Worm (Caenorhabditis elegans) whole organism, mixed stage, embryonic: ENCODE measurements around the gene evl-20.

Experiments
- M03D4.4 ChIP-seq: sonication (generic microtip); optimal IDR thresholded peaks from 2 replicates; lab custom pipeline; 2017; ENCODE audit warnings: mild to moderate bottlenecking, missing genetic modification characterization, missing compliant biosample characterization
- bed-3 ChIP-seq: fragments of 200-800 bp; sonication (Bioruptor generic); optimal IDR thresholded peaks from 3 replicates; lab custom pipeline; 2018; ENCODE audit warnings: mild to moderate bottlenecking, missing genetic modification characterization, moderate library complexity, missing compliant biosample characterization
- blmp-1 ChIP-seq: fragments of 150-350 bp; optimal IDR thresholded peaks from 2 replicates; lab custom pipeline; 2014; ENCODE audit warnings: missing biosample characterization, missing genetic modification characterization
- ceh-39 ChIP-seq: fragments of 150-350 bp; optimal IDR thresholded peaks from 2 replicates; lab custom pipeline; 2014; ENCODE audit warnings: missing biosample characterization, missing genetic modification characterization
- ceh-83 ChIP-seq: fragments of 200-800 bp; sonication (Bioruptor generic); optimal IDR thresholded peaks from 2 replicates; lab custom pipeline; 2018; ENCODE audit warnings: mild to moderate bottlenecking, missing genetic modification characterization, missing compliant biosample characterization
- ces-1 ChIP-seq: fragments of 150-350 bp; optimal IDR thresholded peaks from 2 replicates; lab custom pipeline; 2014; ENCODE audit warnings: missing biosample characterization, missing genetic modification reagents, missing genetic modification characterization
- cnd-1 ChIP-seq: fragments of 200-800 bp; sonication (Bioruptor generic); optimal IDR thresholded peaks from 2 replicates; lab custom pipeline; 2018; ENCODE audit warnings: mild to moderate bottlenecking, missing genetic modification characterization, missing compliant biosample characterization
- drap-1 ChIP-seq: fragments of 200-800 bp; sonication (Bioruptor generic); optimal IDR thresholded peaks from 3 replicates; lab custom pipeline; 2018; ENCODE audit warnings: mild to moderate bottlenecking, missing genetic modification characterization, missing compliant biosample characterization
- elt-1 ChIP-seq: sonication (generic microtip); optimal IDR thresholded peaks from 2 replicates; lab custom pipeline; 2017; ENCODE audit warnings: missing genetic modification characterization, mild to moderate bottlenecking, missing compliant biosample characterization, antibody characterized with exemption, moderate library complexity, borderline replicate concordance; ENCODE audit not compliant: insufficient read depth
- elt-3 ChIP-seq: fragments of 150-350 bp; optimal IDR thresholded peaks from 2 replicates; lab custom pipeline; 2014; ENCODE audit warnings: missing biosample characterization, missing genetic modification characterization
- ham-2 ChIP-seq: fragments of 200-800 bp; sonication (Bioruptor generic); optimal IDR thresholded peaks from 2 replicates; lab custom pipeline; 2018; ENCODE audit warnings: mild to moderate bottlenecking, missing genetic modification characterization, missing compliant biosample characterization
- hlh-1 ChIP-seq: fragments of 150-350 bp; optimal IDR thresholded peaks from 2 replicates; lab custom pipeline; 2014; ENCODE audit warnings: missing biosample characterization, missing genetic modification reagents, missing genetic modification characterization
- lin-13 ChIP-seq: fragments of 150-350 bp; optimal IDR thresholded peaks from 2 replicates; lab custom pipeline; 2014; ENCODE audit warnings: missing biosample characterization, missing genetic modification characterization
- mab-5 ChIP-seq: fragments of 150-350 bp; optimal IDR thresholded peaks from 2 replicates; lab custom pipeline; 2014; ENCODE audit warnings: missing biosample characterization, missing genetic modification characterization
- mep-1 ChIP-seq: fragments of 150-350 bp; optimal IDR thresholded peaks from 2 replicates; lab custom pipeline; 2017; ENCODE audit warnings: missing biosample characterization, missing genetic modification reagents, missing genetic modification characterization, inconsistent platforms
- mls-2 ChIP-seq: sonication (generic microtip); optimal IDR thresholded peaks from 2 replicates; lab custom pipeline; 2016; ENCODE audit warnings: mild to moderate bottlenecking, missing genetic modification characterization, moderate library complexity, missing compliant biosample characterization
- nhr-12 ChIP-seq: fragments of 150-350 bp; optimal IDR thresholded peaks from 2 replicates; lab custom pipeline; 2014; ENCODE audit warnings: missing biosample characterization, missing genetic modification characterization
- nhr-2 ChIP-seq: fragments of 150-350 bp; optimal IDR thresholded peaks from 2 replicates; lab custom pipeline; 2014; ENCODE audit warnings: missing biosample characterization, missing genetic modification characterization
- nhr-237 ChIP-seq: fragments of 150-350 bp; optimal IDR thresholded peaks from 2 replicates; lab custom pipeline; 2014; ENCODE audit warnings: missing biosample characterization, missing genetic modification characterization
- nhr-28 ChIP-seq: fragments of 150-350 bp; optimal IDR thresholded peaks from 2 replicates; lab custom pipeline; 2014; ENCODE audit warnings: missing biosample characterization, missing genetic modification characterization
- pha-4 ChIP-seq: fragments of 150-350 bp; optimal IDR thresholded peaks from 2 replicates; lab custom pipeline; 2018; ENCODE audit warnings: missing biosample characterization, missing genetic modification reagents, missing genetic modification characterization
- sem-2 ChIP-seq: fragments of 200-800 bp; sonication (Bioruptor generic); optimal IDR thresholded peaks from 2 replicates; lab custom pipeline; 2018; ENCODE audit warnings: mild to moderate bottlenecking, missing genetic modification characterization, missing compliant biosample characterization
- snpc-4 ChIP-seq: fragments of 150-350 bp; optimal IDR thresholded peaks from 2 replicates; lab custom pipeline; 2014; ENCODE audit warnings: missing biosample characterization, missing genetic modification characterization
- sptf-1 ChIP-seq: sonication (generic microtip); optimal IDR thresholded peaks from 2 replicates; lab custom pipeline; 2017; ENCODE audit warnings: mild to moderate bottlenecking, missing genetic modification characterization, moderate library complexity, missing compliant biosample characterization
- tbx-8 ChIP-seq: fragments of 200-800 bp; sonication (Bioruptor generic); optimal IDR thresholded peaks from 2 replicates; lab custom pipeline; 2018; ENCODE audit warnings: mild to moderate bottlenecking, missing genetic modification characterization, moderate library complexity, missing compliant biosample characterization
- unc-39 ChIP-seq: fragments of 150-350 bp; optimal IDR thresholded peaks from 2 replicates; lab custom pipeline; 2014; ENCODE audit warnings: missing biosample characterization, missing genetic modification characterization
- unc-62 ChIP-seq: fragments of 150-350 bp; optimal IDR thresholded peaks from 2 replicates; lab custom pipeline; 2014; ENCODE audit warnings: missing biosample characterization, missing genetic modification reagents, missing genetic modification characterization
- zip-8 ChIP-seq: fragments of 150-350 bp; optimal IDR thresholded peaks from 2 replicates; lab custom pipeline; 2014; ENCODE audit warnings: missing biosample characterization, missing genetic modification characterization
- ztf-11 ChIP-seq: fragments of 150-350 bp; optimal IDR thresholded peaks from 2 replicates; lab custom pipeline; 2014; ENCODE audit warnings: missing biosample characterization, missing genetic modification characterization

Gene evl-20

ce11 chrII:8412061-8412721, 31.9 kb upstream of the evl-20 start, which contains the start of gene efl-3:
TSS of gene efl-3 (plus strand) at chrII:8412671.
- TF ChIP-seq drap-1 (GFP tag; lab: Kevin White, UChicago) (no peak), nhr-2 (tag; lab: Kevin White, UChicago) (peak; percentile 86), hlh-1 (tag; lab: Kevin White, UChicago) (peak; percentile 19), nhr-28 (tag; lab: Kevin White, UChicago) (no peak), mls-2 (tag; lab: Kevin White, UChicago) (peak; percentile 41), nhr-12 (tag; lab: Kevin White, UChicago) (no peak), ceh-39 (tag; lab: Kevin White, UChicago) (no peak), M03D4.4 (tag; lab: Kevin White, UChicago) (no peak), mep-1 (tag; lab: Kevin White, UChicago) (peak; percentile 31), lin-13 (tag; lab: Kevin White, UChicago) (peak; percentile 20), zip-8 (tag; lab: Kevin White, UChicago) (no peak), blmp-1 (tag; lab: Kevin White, UChicago) (no peak), nhr-237 (tag; lab: Kevin White, UChicago) (no peak), pha-4 (tag; lab: Kevin White, UChicago) (no peak), sptf-1 (tag; lab: Kevin White, UChicago) (peak; percentile 51), cnd-1 (peak; percentile 70), sem-2 (no peak), snpc-4 (tag; lab: Kevin White, UChicago) (no peak)

ce11 chrII:8412935-8413334, 31.2 kb upstream of the evl-20 start:
- TF ChIP-seq ceh-83, result no peak
- no peak for TF ChIP-seq blmp-1 (tag; lab: Kevin White, UChicago)
- TF ChIP-seq sem-2, result no peak
- no peak for TF ChIP-seq cnd-1
- no peak for TF ChIP-seq elt-1

- TF ChIP-seq M03D4.4 (tag; lab: Kevin White, UChicago), result no peak
- TF ChIP-seq zip-8 (tag; lab: Kevin White, UChicago), result peak; percentile 97
- peak; percentile 93 for TF ChIP-seq nhr-2 (tag; lab: Kevin White, UChicago)
- no peak for TF ChIP-seq snpc-4 (tag; lab: Kevin White, UChicago)
- no peak for TF ChIP-seq bed-3 (GFP tag; lab: Kevin White, UChicago)
- peak; percentile 33 for TF ChIP-seq elt-1
- TF ChIP-seq cnd-1, result peak; percentile 79
- TF ChIP-seq, all 35 proteins: peak for 4
Measured at ce11 chrII:8415035-8415434, 29.1 kb upstream of the evl-20 start.

ce11 chrII:8415462-8416037, 28.6 kb upstream of the evl-20 start:
- TF ChIP-seq M03D4.4 (tag; lab: Kevin White, UChicago), result no peak
- peak; percentile 89 for TF ChIP-seq zip-8 (tag; lab: Kevin White, UChicago)
- no peak for TF ChIP-seq elt-3
- no peak for TF ChIP-seq bed-3 (GFP tag; lab: Kevin White, UChicago)
- TF ChIP-seq nhr-2 (tag; lab: Kevin White, UChicago), result peak; percentile 88
- no peak for TF ChIP-seq nhr-237 (tag; lab: Kevin White, UChicago)
- no peak for TF ChIP-seq nhr-12 (tag; lab: Kevin White, UChicago)
- peak; percentile 20 for TF ChIP-seq mls-2 (tag; lab: Kevin White, UChicago)
- no peak for TF ChIP-seq pha-4 (tag; lab: Kevin White, UChicago)
- TF ChIP-seq drap-1 (GFP tag; lab: Kevin White, UChicago), result no peak
- TF ChIP-seq snpc-4 (tag; lab: Kevin White, UChicago), result no peak
- TF ChIP-seq ham-2 (GFP tag; lab: Kevin White, UChicago), result no peak
- TF ChIP-seq mab-5 (tag; lab: Kevin White, UChicago), result no peak
- no peak for TF ChIP-seq unc-62 (GFP tag; lab: Kevin White, UChicago)
- peak; percentile 17 for TF ChIP-seq cnd-1
- no peak for TF ChIP-seq ztf-11 (tag; lab: Kevin White, UChicago)
- no peak for TF ChIP-seq ces-1
- TF ChIP-seq sem-2, result peak; percentile 13
- no peak for TF ChIP-seq unc-39
- TF ChIP-seq ceh-39 (tag; lab: Kevin White, UChicago), result no peak
- TF ChIP-seq sptf-1 (tag; lab: Kevin White, UChicago), result no peak

ce11 chrII:8417059-8417668, 26.9 kb upstream of the evl-20 start, which contains the start of gene fdgt-2:
TSS of gene fdgt-2 (plus strand) at chrII:8417618.
- no peak for TF ChIP-seq tbx-8 (GFP tag; lab: Kevin White, UChicago)
- peak; percentile 73 for TF ChIP-seq unc-62 (GFP tag; lab: Kevin White, UChicago)
- TF ChIP-seq, all 35 proteins: peak for 1
